Worm (Caenorhabditis elegans) whole organism, dauer: ENCODE measurements around the gene C31C9.6.

ENCODE experiments used
- unc-62 ChIP-seq: sonication (generic microtip); optimal IDR thresholded peaks from 2 replicates; lab custom pipeline; 2017; ENCODE audit warnings: missing biosample characterization, missing genetic modification reagents, missing genetic modification characterization

C31C9.6 gene

DNA sequence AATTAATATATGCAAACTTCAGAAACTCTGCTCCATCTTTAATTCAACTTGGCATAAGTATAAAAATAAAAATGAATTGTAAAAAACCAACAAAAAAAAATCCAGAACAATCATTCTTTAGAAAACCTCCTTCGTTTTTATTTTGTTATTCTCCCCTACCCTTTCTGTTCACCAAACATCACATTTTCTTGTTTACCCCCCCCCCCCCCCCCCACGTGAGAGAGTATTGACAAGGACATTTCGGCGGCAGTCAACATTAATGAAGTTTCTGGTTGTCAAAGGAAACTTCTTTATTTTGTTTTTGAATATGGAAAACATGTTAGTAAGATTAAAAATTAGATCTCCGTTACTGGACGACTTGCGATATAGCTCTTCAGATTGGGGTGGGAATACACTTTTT is 47.4 kb downstream of the C31C9.6 start:
- no peak for TF ChIP-seq unc-62 (GFP tag; lab: Kevin White, UChicago)

DNA sequence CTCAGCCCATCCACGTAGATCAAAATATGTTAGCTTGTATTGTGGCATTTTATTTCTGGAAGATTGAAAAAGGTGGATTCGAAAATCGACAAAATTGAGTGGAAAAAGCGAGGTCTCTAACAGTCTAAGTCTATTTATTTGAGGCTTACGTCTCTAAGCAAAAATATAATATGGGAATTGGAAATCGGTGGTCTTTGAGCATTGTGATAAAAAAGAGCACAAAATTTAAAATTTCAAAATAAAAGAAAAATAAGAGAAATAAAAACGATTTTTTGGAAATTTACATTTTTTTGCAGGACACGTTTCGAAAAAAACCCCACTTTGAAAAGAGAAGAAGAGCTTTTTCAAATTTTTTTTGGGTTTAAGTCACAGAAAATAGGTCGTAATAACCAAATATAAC is 48.8 kb downstream of the C31C9.6 start, which contains the start of gene gst-15:
Gene gst-15 (minus strand): TSS at position 101 of the 400 bp plus-strand sequence.
- no peak for TF ChIP-seq unc-62 (GFP tag; lab: Kevin White, UChicago)

DNA sequence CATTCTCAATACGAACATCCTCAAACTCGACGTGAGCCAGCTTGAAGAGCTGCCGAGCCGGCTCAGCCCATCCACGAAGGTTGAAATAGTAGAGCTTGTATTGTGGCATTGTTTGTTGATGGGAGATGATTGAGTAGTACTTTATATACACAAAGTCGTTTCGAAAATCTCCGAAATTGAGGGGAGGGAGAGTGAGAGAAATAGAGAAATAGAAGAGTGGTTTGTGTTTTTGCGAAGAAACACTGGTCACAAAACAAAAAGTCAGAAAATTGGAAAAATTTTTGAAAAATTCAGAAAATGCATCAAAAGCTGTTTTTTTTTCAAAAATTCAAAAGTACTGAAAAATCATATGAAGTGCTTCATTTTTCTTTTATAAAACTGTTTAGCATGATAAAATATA is 50.7 kb downstream of the C31C9.6 start, which contains the start of gene gst-24:
Gene gst-24 (minus strand): TSS at position 181 of the 400 bp plus-strand sequence.
- TF ChIP-seq unc-62 (GFP tag; lab: Kevin White, UChicago), result no peak

- TF ChIP-seq unc-62 (GFP tag; lab: Kevin White, UChicago), result no peak
Measured at ce11 chrII:13609655-13610054, 52.2 kb downstream of the C31C9.6 start, which contains the start of gene gst-20. Gene gst-20 (minus strand): TSS chrII:13609824.
